Fruit fly (Drosophila melanogaster) whole organism: ENCODE data around the gene CG10286.

Experiments
- Dll ChIP-seq: fragments of >200 bp; optimal IDR thresholded peaks from 2 replicates; lab custom pipeline; 2017
- pan ChIP-seq: fragments of >200 bp; optimal IDR thresholded peaks from 2 replicates; lab custom pipeline; 2017
- psq ChIP-seq: fragments of >200 bp; optimal IDR thresholded peaks from 2 replicates; lab custom pipeline; 2017
- usp ChIP-seq: fragments of >200 bp; optimal IDR thresholded peaks from 2 replicates; lab custom pipeline; 2017; ENCODE audit warnings: missing biosample characterization, missing genetic modification characterization, mixed read lengths

- TF ChIP-seq Dll (no peak), pan (lab: Kevin White, UChicago) (no peak), psq (no peak), usp (GFP tag; lab: Kevin White, UChicago) (no peak)
These were observed 50.3 kb downstream of the CG10286 start for dm6 chr3R:6419103-6419502.
